Worm (Caenorhabditis elegans) whole organism, young adult: Measurements from ENCODE around the gene C08F8.9.

ENCODE experiments used
- B0019.2 ChIP-seq: fragments of 200-800 bp; sonication (Bioruptor generic); conservative IDR thresholded peaks from 2 replicates; pipeline ENCODE4 v1.3.6; 2022; ENCODE audit warnings: missing genetic modification reagents, missing genetic modification characterization, missing compliant biosample characterization
- B0035.1 ChIP-seq: sonication (generic microtip); optimal IDR thresholded peaks from 2 replicates; lab custom pipeline; 2016; ENCODE audit warnings: missing genetic modification characterization, mild to moderate bottlenecking, missing compliant biosample characterization, missing genotype, missing genetic modification reagents
- B0336.3 ChIP-seq: fragments of 200-800 bp; sonication (Bioruptor generic); IDR thresholded peaks from 2 replicates; pipeline ENCODE4 v1.3.6; 2022; ENCODE audit warnings: missing genetic modification characterization, missing compliant biosample characterization
- C06A6.2 ChIP-seq: fragments of 200-800 bp; sonication (Bioruptor generic); conservative IDR thresholded peaks from 2 replicates; pipeline ENCODE4 v1.3.6; 2022; ENCODE audit warnings: missing genetic modification characterization, missing compliant biosample characterization
- K12H6.12 ChIP-seq: fragments of 200-800 bp; sonication (Bioruptor generic); optimal IDR thresholded peaks from 2 replicates; lab custom pipeline; 2018; ENCODE audit warnings: mild to moderate bottlenecking, missing genetic modification characterization, missing compliant biosample characterization
- T07F8.4 ChIP-seq: sonication (generic microtip); optimal IDR thresholded peaks from 2 replicates; lab custom pipeline; 2016; ENCODE audit warnings: mild to moderate bottlenecking, missing genetic modification characterization, moderate library complexity, missing compliant biosample characterization
- Y53G8AR.9 ChIP-seq: fragments of 200-800 bp; sonication (Bioruptor generic); conservative IDR thresholded peaks from 2 replicates; pipeline ENCODE4 v1.3.6; 2022; ENCODE audit warnings: missing genetic modification reagents, missing genetic modification characterization, missing compliant biosample characterization
- akir-1 ChIP-seq: fragments of 200-800 bp; sonication (Bioruptor generic); optimal IDR thresholded peaks from 2 replicates; lab custom pipeline; 2018; ENCODE audit warnings: mild to moderate bottlenecking, missing genetic modification characterization, moderate library complexity, missing compliant biosample characterization
- atf-7 ChIP-seq: sonication (generic microtip); optimal IDR thresholded peaks from 2 replicates; lab custom pipeline; 2017; ENCODE audit warnings: mild to moderate bottlenecking, missing genetic modification characterization, missing compliant biosample characterization
- bed-2 ChIP-seq: fragments of 200-800 bp; sonication (Bioruptor generic); IDR thresholded peaks from 2 replicates; pipeline ENCODE4 v1.3.6; 2022; ENCODE audit warnings: missing genetic modification reagents, missing genetic modification characterization, missing compliant biosample characterization
- cebp-1 ChIP-seq, 2 experiments: fragments of 200-800 bp in 1 of 2; sonication (Bioruptor generic) in 1 of 2; sonication (generic microtip) in 1 of 2; IDR thresholded peaks in 1 of 2; optimal IDR thresholded peaks in 1 of 2; 2 replicates each; pipeline versions ENCODE4 v1.3.6 to Lab custom; 2017 to 2022; ENCODE audit warnings: missing compliant biosample characterization in 2 of 2, missing genetic modification characterization in 2 of 2, mild to moderate bottlenecking in 1 of 2, missing genetic modification reagents in 1 of 2, moderate library complexity in 1 of 2
- efl-1 ChIP-seq: fragments of 150-350 bp; optimal IDR thresholded peaks from 2 replicates; lab custom pipeline; 2014; ENCODE audit warnings: missing biosample characterization, missing genetic modification reagents, missing genetic modification characterization
- egrh-3 ChIP-seq: fragments of 200-800 bp; sonication (Bioruptor generic); IDR thresholded peaks from 2 replicates; pipeline ENCODE4 v1.3.6; 2022; ENCODE audit warnings: missing genetic modification reagents, missing genetic modification characterization, missing compliant biosample characterization
- ekl-4 ChIP-seq: fragments of 200-800 bp; sonication (Bioruptor generic); IDR thresholded peaks from 2 replicates; pipeline ENCODE4 v1.3.6; 2022; ENCODE audit warnings: missing genetic modification reagents, missing genetic modification characterization, missing compliant biosample characterization
- hmg-1.2 ChIP-seq: fragments of 200-800 bp; sonication (Bioruptor generic); IDR thresholded peaks from 2 replicates; pipeline ENCODE4 v1.3.6; 2022; ENCODE audit warnings: missing genetic modification reagents, missing genetic modification characterization, missing compliant biosample characterization
- hrde-1 ChIP-seq: sonication (generic microtip); optimal IDR thresholded peaks from 2 replicates; lab custom pipeline; 2016; ENCODE audit warnings: missing genetic modification characterization, mild to moderate bottlenecking, missing compliant biosample characterization, moderate library complexity, missing genotype, missing genetic modification reagents, borderline replicate concordance
- hsf-1 ChIP-seq: fragments of 200-800 bp; sonication (Bioruptor generic); IDR thresholded peaks from 2 replicates; pipeline ENCODE4 v1.3.6; 2022; ENCODE audit warnings: missing genetic modification reagents, missing genetic modification characterization, missing compliant biosample characterization
- let-526 ChIP-seq: fragments of 200-800 bp; sonication (Bioruptor generic); IDR thresholded peaks from 2 replicates; pipeline ENCODE4 v1.3.6; 2022; ENCODE audit warnings: missing genetic modification reagents, missing genetic modification characterization, missing compliant biosample characterization
- lin-35 ChIP-seq, 3 experiments: fragments of 150-350 bp in 2 of 3; sonication (generic microtip) in 1 of 3; optimal IDR thresholded peaks; 2 replicates each; lab custom pipeline; 2014 to 2018; ENCODE audit warnings: missing biosample characterization in 3 of 3, missing genetic modification characterization in 3 of 3, missing genetic modification reagents in 3 of 3
- lsy-27 ChIP-seq: sonication (generic microtip); optimal IDR thresholded peaks from 2 replicates; lab custom pipeline; 2017; ENCODE audit warnings: missing genetic modification characterization, mild to moderate bottlenecking, missing compliant biosample characterization, antibody characterized with exemption, missing genotype, borderline replicate concordance; ENCODE audit not compliant: insufficient read depth
- madf-10 ChIP-seq: sonication (generic microtip); optimal IDR thresholded peaks from 2 replicates; lab custom pipeline; 2016; ENCODE audit warnings: mild to moderate bottlenecking, missing genetic modification characterization, missing compliant biosample characterization
- madf-3 ChIP-seq: fragments of 200-800 bp; sonication (Bioruptor generic); IDR thresholded peaks from 2 replicates; pipeline ENCODE4 v1.3.6; 2022; ENCODE audit warnings: missing genetic modification reagents, missing genetic modification characterization, missing compliant biosample characterization
- madf-8 ChIP-seq: fragments of 200-800 bp; sonication (Bioruptor generic); conservative IDR thresholded peaks from 2 replicates; pipeline ENCODE4 v1.3.6; 2022; ENCODE audit warnings: missing genetic modification reagents, missing genetic modification characterization, missing compliant biosample characterization
- mel-28 ChIP-seq: sonication (generic microtip); optimal IDR thresholded peaks from 2 replicates; lab custom pipeline; 2016; ENCODE audit warnings: borderline replicate concordance, mild to moderate bottlenecking, missing genetic modification characterization, missing compliant biosample characterization
- nhr-179 ChIP-seq: sonication (generic microtip); optimal IDR thresholded peaks from 2 replicates; lab custom pipeline; 2016; ENCODE audit warnings: mild to moderate bottlenecking, missing genetic modification characterization, missing compliant biosample characterization
- pha-4 ChIP-seq: fragments of 150-350 bp; sonication (generic microtip); optimal IDR thresholded peaks from 2 replicates; lab custom pipeline; 2014; ENCODE audit warnings: missing biosample characterization, missing genetic modification reagents, missing genetic modification characterization
- rcor-1 ChIP-seq: fragments of 200-800 bp; sonication (Bioruptor generic); IDR thresholded peaks from 2 replicates; pipeline ENCODE4 v1.3.6; 2022; ENCODE audit warnings: missing genetic modification reagents, missing genetic modification characterization, missing compliant biosample characterization
- repo-1 ChIP-seq: sonication (generic microtip); optimal IDR thresholded peaks from 2 replicates; lab custom pipeline; 2017; ENCODE audit warnings: mild to moderate bottlenecking, missing genetic modification characterization, missing compliant biosample characterization
- rpc-1 ChIP-seq, 2 experiments: fragments of 150-350 bp in 1 of 2; sonication (generic microtip) in 1 of 2; optimal IDR thresholded peaks; 2 replicates each; lab custom pipeline; 2014 to 2018; ENCODE audit warnings: missing biosample characterization in 1 of 2, missing genetic modification characterization in 1 of 2, missing genetic modification reagents in 1 of 2, missing genotype in 1 of 2
- sdz-38 ChIP-seq: sonication (generic microtip); optimal IDR thresholded peaks from 2 replicates; lab custom pipeline; 2016; ENCODE audit warnings: missing genotype, missing genetic modification characterization, missing compliant biosample characterization
- snpc-4 ChIP-seq, 5 experiments: fragments of 150-350 bp in 1 of 5; sonication (generic microtip) in 4 of 5; optimal IDR thresholded peaks; 2 replicates each; lab custom pipeline; 2014 to 2018; ENCODE audit warnings: missing genetic modification characterization in 5 of 5, missing biosample characterization in 3 of 5, antibody characterized with exemption in 2 of 5, mild to moderate bottlenecking in 2 of 5, missing compliant biosample characterization in 2 of 5, missing genotype in 2 of 5, moderate library complexity in 2 of 5, missing genetic modification reagents in 1 of 5
- tbp1 ChIP-seq: fragments of 200-800 bp; sonication (Bioruptor generic); optimal IDR thresholded peaks from 2 replicates; lab custom pipeline; 2018; ENCODE audit warnings: mild to moderate bottlenecking, missing genetic modification characterization, missing compliant biosample characterization
- xnd-1 ChIP-seq: sonication (generic microtip); optimal IDR thresholded peaks from 2 replicates; lab custom pipeline; 2016; ENCODE audit warnings: missing genotype, missing genetic modification reagents, missing genetic modification characterization, missing compliant biosample characterization
- ztf-28 ChIP-seq: fragments of 200-800 bp; sonication (Bioruptor generic); IDR thresholded peaks from 2 replicates; pipeline ENCODE4 v1.3.6; 2022; ENCODE audit warnings: missing genetic modification reagents, missing genetic modification characterization, missing compliant biosample characterization
- ztf-6 ChIP-seq: fragments of 200-800 bp; sonication (Bioruptor generic); IDR thresholded peaks from 2 replicates; pipeline ENCODE4 v1.3.6; 2022; ENCODE audit warnings: missing genetic modification reagents, missing genetic modification characterization, missing compliant biosample characterization

The C08F8.9 gene

ce11 chrIV:11142314-11143227, 35.8 kb downstream of the C08F8.9 start, which contains the start of gene skih-2 (continued):
- no peak for TF ChIP-seq rpc-1 (optimal IDR thresholded peaks at IDR 0.05; lab: Kevin White, UChicago)
- no peak for TF ChIP-seq rpc-1 (tag; optimal IDR thresholded peaks at IDR 0.05; lab: Kevin White, UChicago)
- TF ChIP-seq B0035.1: no peak
- TF ChIP-seq B0019.2 (GFP tag; lab: Robert Waterston, UW): no peak
- TF ChIP-seq ekl-4 (GFP tag; lab: Robert Waterston, UW): 0 out of 2 replicates have a peak, but pooled peaks have one; percentile 15
- TF ChIP-seq bed-2: no peak
- TF ChIP-seq snpc-4 (GFP tag; optimal IDR thresholded peaks at IDR 0.05; lab: Kevin White, UChicago): no peak
- TF ChIP-seq snpc-4 (tag; optimal IDR thresholded peaks at IDR 0.05; lab: Kevin White, UChicago): peak in 2 of 4 experiments; percentile 16 to 20
- TF ChIP-seq madf-8 (GFP tag; lab: Robert Waterston, UW): peak; percentile 78
- peak in 1 of 3 experiments; percentile 81 for TF ChIP-seq lin-35 (GFP tag; optimal IDR thresholded peaks at IDR 0.05; lab: Kevin White, UChicago)
- no peak for TF ChIP-seq ztf-28 (GFP tag; lab: Robert Waterston, UW)
- TF ChIP-seq pha-4 (tag; lab: Kevin White, UChicago): no peak
- peak; percentile 72 for TF ChIP-seq efl-1 (GFP tag; lab: Kevin White, UChicago)
- no peak for TF ChIP-seq madf-3 (GFP tag; lab: Robert Waterston, UW)
- TF ChIP-seq lsy-27: no peak
- no peak for TF ChIP-seq hmg-1.2 (GFP tag; lab: Robert Waterston, UW)
- no peak for TF ChIP-seq madf-10
- no peak for TF ChIP-seq egrh-3 (GFP tag; lab: Robert Waterston, UW)
- no peak for TF ChIP-seq hrde-1 (tag; lab: Kevin White, UChicago)
- no peak for TF ChIP-seq Y53G8AR.9 (GFP tag; lab: Robert Waterston, UW)
- TF ChIP-seq let-526 (GFP tag; lab: Robert Waterston, UW): no peak
- TF ChIP-seq akir-1 (GFP tag; lab: Kevin White, UChicago): no peak
- TF ChIP-seq cebp-1 (GFP tag; IDR thresholded peaks at IDR 0.05; lab: Robert Waterston, UW): no peak
- no peak for TF ChIP-seq cebp-1 (tag; optimal IDR thresholded peaks at IDR 0.05; lab: Kevin White, UChicago)
- peak; percentile 91 for TF ChIP-seq xnd-1
- no peak for TF ChIP-seq mel-28 (tag; lab: Kevin White, UChicago)
- TF ChIP-seq sdz-38 (tag; lab: Kevin White, UChicago): no peak
- no peak for TF ChIP-seq repo-1 (tag; lab: Kevin White, UChicago)
- TF ChIP-seq rcor-1 (GFP tag; lab: Robert Waterston, UW): peak; percentile 30; the same call in 1 of the 2 replicates
- TF ChIP-seq atf-7 (tag; lab: Kevin White, UChicago): no peak
- no peak for TF ChIP-seq C06A6.2
- no peak for TF ChIP-seq B0336.3 (GFP tag; lab: Robert Waterston, UW)

ce11 chrIV:11131268-11131667, 47.1 kb downstream of the C08F8.9 start, which contains the start of gene ard-1:
TSS of gene ard-1 (plus strand) at chrIV:11131279.
- TF ChIP-seq nhr-179 (tag; lab: Kevin White, UChicago) (no peak), tbp1 (GFP tag; lab: Kevin White, UChicago) (no peak), xnd-1 (peak; percentile 10), K12H6.12 (tag; lab: Kevin White, UChicago) (no peak), B0336.3 (GFP tag; lab: Robert Waterston, UW) (0 out of 2 replicates have a peak, but pooled peaks have one; percentile 39), T07F8.4 (tag; lab: Kevin White, UChicago) (no peak), hsf-1 (0 out of 2 replicates have a peak, but pooled peaks have one; percentile 15), ztf-6 (GFP tag; lab: Robert Waterston, UW) (no peak), madf-3 (GFP tag; lab: Robert Waterston, UW) (0 out of 2 replicates have a peak, but pooled peaks have one; percentile 32)
